Fruit fly (Drosophila melanogaster) whole organism, embryonic: ENCODE results near the gene waw.

ENCODE experiments used
- B-H2 ChIP-seq: fragments of 200-800 bp; sonication (Bioruptor generic); optimal IDR thresholded peaks from 2 replicates; lab custom pipeline; 2018; ENCODE audit warnings: missing biosample characterization, mild to moderate bottlenecking, missing genetic modification characterization
- CG10274 ChIP-seq: fragments of 200-800 bp; sonication (Bioruptor generic); optimal IDR thresholded peaks from 3 replicates; lab custom pipeline; 2017; ENCODE audit warnings: missing biosample characterization, mild to moderate bottlenecking, missing genetic modification characterization
- CG10462 ChIP-seq: fragments of 200-800 bp; sonication (Bioruptor generic); optimal IDR thresholded peaks from 2 replicates; lab custom pipeline; 2016; ENCODE audit warnings: missing biosample characterization, missing genetic modification characterization
- CG10565 ChIP-seq: fragments of 200-800 bp; sonication (Bioruptor generic); optimal IDR thresholded peaks from 3 replicates; lab custom pipeline; 2016; ENCODE audit warnings: missing biosample characterization, mild to moderate bottlenecking, missing genetic modification characterization
- CG11560 ChIP-seq: fragments of 200-800 bp; sonication (Bioruptor generic); IDR thresholded peaks from 3 replicates; pipeline ENCODE4 v1.3.6; 2022; ENCODE audit warnings: missing biosample characterization, missing genetic modification characterization
- CG1647 ChIP-seq: fragments of 200-800 bp; sonication (Bioruptor generic); optimal IDR thresholded peaks from 3 replicates; lab custom pipeline; 2016; ENCODE audit warnings: missing biosample characterization, missing genetic modification characterization
- CG18619 ChIP-seq: fragments of 200-800 bp; sonication (Bioruptor generic); optimal IDR thresholded peaks from 3 replicates; lab custom pipeline; 2017; ENCODE audit warnings: missing biosample characterization, mild to moderate bottlenecking, missing genetic modification characterization
- CG18764 ChIP-seq: fragments of 200-800 bp; sonication (Bioruptor generic); optimal IDR thresholded peaks from 3 replicates; lab custom pipeline; 2016; ENCODE audit warnings: missing biosample characterization, missing genetic modification characterization
- CG2120 ChIP-seq: fragments of 200-800 bp; sonication (Bioruptor generic); optimal IDR thresholded peaks from 3 replicates; lab custom pipeline; 2016; ENCODE audit warnings: missing biosample characterization, missing genetic modification characterization
- CG3163 ChIP-seq: fragments of 200-800 bp; sonication (Bioruptor generic); optimal IDR thresholded peaks from 3 replicates; lab custom pipeline; 2016; ENCODE audit warnings: missing biosample characterization, missing genetic modification characterization
- CG3407 ChIP-seq: fragments of 200-800 bp; sonication (Bioruptor generic); optimal IDR thresholded peaks from 2 replicates; lab custom pipeline; 2018; ENCODE audit warnings: missing biosample characterization, mild to moderate bottlenecking, missing genetic modification characterization
- CG4424 ChIP-seq: fragments of 200-800 bp; sonication (Bioruptor generic); optimal IDR thresholded peaks from 3 replicates; lab custom pipeline; 2016; ENCODE audit warnings: missing biosample characterization, missing genetic modification characterization
- CG4617 ChIP-seq: fragments of 200-800 bp; sonication (Bioruptor generic); optimal IDR thresholded peaks from 3 replicates; lab custom pipeline; 2016; ENCODE audit warnings: missing biosample characterization, missing genetic modification characterization, borderline replicate concordance
- CG4854 ChIP-seq: fragments of 200-800 bp; sonication (Bioruptor generic); optimal IDR thresholded peaks from 2 replicates; lab custom pipeline; 2016; ENCODE audit warnings: missing biosample characterization, missing genetic modification characterization, inconsistent platforms
- CG6272 ChIP-seq: fragments of 200-800 bp; sonication (Bioruptor generic); IDR thresholded peaks from 2 replicates; pipeline ENCODE4 v1.3.6; 2022; ENCODE audit warnings: missing biosample characterization, missing genetic modification characterization
- D ChIP-seq, 2 experiments: fragments of 200-800 bp in 1 of 2; fragments of >200 bp in 1 of 2; sonication (Bioruptor generic) in 1 of 2; optimal IDR thresholded peaks; 2 replicates in 1 of 2; 3 replicates in 1 of 2; lab custom pipeline; 2017; ENCODE audit warnings: mild to moderate bottlenecking in 1 of 2, missing biosample characterization in 1 of 2, missing genetic modification characterization in 1 of 2, missing genetic modification reagents in 1 of 2
- D19B ChIP-seq: fragments of 200-800 bp; sonication (Bioruptor generic); optimal IDR thresholded peaks from 2 replicates; lab custom pipeline; 2017; ENCODE audit warnings: missing biosample characterization, mild to moderate bottlenecking, missing genetic modification characterization
- Dek ChIP-seq: fragments of 200-800 bp; sonication (Bioruptor generic); optimal IDR thresholded peaks from 3 replicates; lab custom pipeline; 2019; ENCODE audit warnings: missing biosample characterization, mild to moderate bottlenecking, missing genetic modification characterization, moderate library complexity
- Drgx ChIP-seq: fragments of 200-800 bp; sonication (Bioruptor generic); IDR thresholded peaks from 2 replicates; pipeline ENCODE4 v1.3.6; 2022; ENCODE audit warnings: missing biosample characterization, missing genetic modification characterization
- Hey ChIP-seq: fragments of 200-800 bp; sonication (Bioruptor generic); optimal IDR thresholded peaks from 3 replicates; lab custom pipeline; 2018; ENCODE audit warnings: missing biosample characterization, mild to moderate bottlenecking, missing genetic modification characterization
- HmgZ ChIP-seq: fragments of 200-800 bp; sonication (Bioruptor generic); optimal IDR thresholded peaks from 2 replicates; lab custom pipeline; 2018; ENCODE audit warnings: missing biosample characterization, mild to moderate bottlenecking, missing genetic modification characterization
- Hsf ChIP-seq: fragments of 200-800 bp; sonication (Bioruptor generic); optimal IDR thresholded peaks from 3 replicates; lab custom pipeline; 2016; ENCODE audit warnings: missing biosample characterization, missing genetic modification characterization
- MTF-1 ChIP-seq: fragments of 200-800 bp; sonication (Bioruptor generic); optimal IDR thresholded peaks from 2 replicates; lab custom pipeline; 2018; ENCODE audit warnings: missing biosample characterization, mild to moderate bottlenecking, missing genetic modification characterization, borderline replicate concordance
- Mrtf ChIP-seq: fragments of 200-800 bp; sonication (Bioruptor generic); IDR thresholded peaks from 3 replicates; pipeline ENCODE4 v1.3.6; 2022; ENCODE audit warnings: missing biosample characterization, missing genetic modification characterization
- Stat92E ChIP-seq, 3 experiments: fragments of >200 bp in 2 of 3; fragments of 200-800 bp in 1 of 3; sonication (Bioruptor generic) in 1 of 3; optimal IDR thresholded peaks; 2 replicates each; lab custom pipeline; 2017 to 2019; ENCODE audit warnings: missing biosample characterization in 3 of 3, missing genetic modification characterization in 3 of 3, mild to moderate bottlenecking in 1 of 3, moderate library complexity in 1 of 3
- TFAM ChIP-seq: fragments of 200-800 bp; sonication (Bioruptor generic); optimal IDR thresholded peaks from 2 replicates; lab custom pipeline; 2017; ENCODE audit warnings: missing biosample characterization, missing genetic modification characterization, inconsistent platforms
- ase ChIP-seq: fragments of 200-800 bp; sonication (Bioruptor generic); IDR thresholded peaks from 3 replicates; pipeline ENCODE4 v1.3.6; 2022; ENCODE audit warnings: missing biosample characterization, missing genetic modification characterization
- br ChIP-seq: fragments of >200 bp; optimal IDR thresholded peaks from 2 replicates; lab custom pipeline; 2017
- btn ChIP-seq: fragments of 200-800 bp; sonication (Bioruptor generic); optimal IDR thresholded peaks from 2 replicates; lab custom pipeline; 2016; ENCODE audit warnings: missing biosample characterization, missing genetic modification characterization
- danr ChIP-seq: fragments of 200-800 bp; sonication (Bioruptor generic); IDR thresholded peaks from 2 replicates; pipeline ENCODE4 v1.3.6; 2022; ENCODE audit warnings: missing biosample characterization, missing genetic modification characterization
- en ChIP-seq: fragments of 200-800 bp; sonication (Bioruptor generic); optimal IDR thresholded peaks from 2 replicates; lab custom pipeline; 2016; ENCODE audit warnings: missing biosample characterization, missing genetic modification characterization
- fru ChIP-seq: fragments of >200 bp; optimal IDR thresholded peaks from 2 replicates; lab custom pipeline; 2017
- her ChIP-seq: fragments of 200-800 bp; sonication (Bioruptor generic); optimal IDR thresholded peaks from 2 replicates; lab custom pipeline; 2016; ENCODE audit warnings: missing biosample characterization, missing genetic modification characterization
- jigr1 ChIP-seq: fragments of 200-800 bp; sonication (Bioruptor generic); IDR thresholded peaks from 3 replicates; pipeline ENCODE4 v1.3.6; 2022; ENCODE audit warnings: missing biosample characterization, missing genetic modification characterization
- kah ChIP-seq: fragments of 200-800 bp; sonication (Bioruptor generic); optimal IDR thresholded peaks from 2 replicates; lab custom pipeline; 2018; ENCODE audit warnings: missing biosample characterization, mild to moderate bottlenecking, missing genetic modification characterization
- kay ChIP-seq: fragments of 200-800 bp; sonication (Bioruptor generic); optimal IDR thresholded peaks from 2 replicates; lab custom pipeline; 2016; ENCODE audit warnings: missing biosample characterization, missing genetic modification characterization
- ken ChIP-seq: fragments of 200-800 bp; sonication (Bioruptor generic); IDR thresholded peaks from 3 replicates; pipeline ENCODE4 v1.3.6; 2022; ENCODE audit warnings: missing biosample characterization, missing genetic modification characterization
- maf-S ChIP-seq: fragments of 200-800 bp; sonication (Bioruptor generic); optimal IDR thresholded peaks from 2 replicates; lab custom pipeline; 2016; ENCODE audit warnings: missing biosample characterization, missing genetic modification characterization
- oc ChIP-seq: fragments of 200-800 bp; sonication (Bioruptor generic); optimal IDR thresholded peaks from 2 replicates; lab custom pipeline; 2018; ENCODE audit warnings: missing biosample characterization, mild to moderate bottlenecking, missing genetic modification characterization, moderate library complexity
- peb ChIP-seq: fragments of 200-800 bp; sonication (Bioruptor generic); IDR thresholded peaks from 2 replicates; pipeline ENCODE4 v1.3.6; 2022; ENCODE audit warnings: missing biosample characterization, missing genetic modification characterization
- ranshi ChIP-seq: fragments of 200-800 bp; sonication (Bioruptor generic); IDR thresholded peaks from 2 replicates; pipeline ENCODE4 v1.3.6; 2022; ENCODE audit warnings: missing biosample characterization, missing genetic modification characterization
- sens ChIP-seq: fragments of 200-800 bp; sonication (Bioruptor generic); peaks from one replicate; lab custom pipeline; 2016; ENCODE audit warnings: missing biosample characterization, missing genetic modification characterization
- sima ChIP-seq: fragments of 200-800 bp; sonication (Bioruptor generic); optimal IDR thresholded peaks from 2 replicates; lab custom pipeline; 2016; ENCODE audit warnings: missing biosample characterization, missing genetic modification characterization
- slbo ChIP-seq: fragments of 200-800 bp; sonication (Bioruptor generic); IDR thresholded peaks from 2 replicates; pipeline ENCODE4 v1.3.6; 2022; ENCODE audit warnings: missing biosample characterization, missing genetic modification characterization
- sob ChIP-seq: fragments of 200-800 bp; sonication (Bioruptor generic); IDR thresholded peaks from 2 replicates; pipeline ENCODE4 v1.3.6; 2022; ENCODE audit warnings: missing biosample characterization, missing genetic modification characterization
- sr ChIP-seq: fragments of 200-800 bp; sonication (Bioruptor generic); IDR thresholded peaks from 3 replicates; pipeline ENCODE4 v1.3.6; 2022; ENCODE audit warnings: missing biosample characterization, missing genetic modification characterization
- tin ChIP-seq: fragments of 200-800 bp; sonication (Bioruptor generic); optimal IDR thresholded peaks from 3 replicates; lab custom pipeline; 2016; ENCODE audit warnings: missing biosample characterization, missing genetic modification characterization
- ttk ChIP-seq: fragments of 200-800 bp; sonication (Bioruptor generic); IDR thresholded peaks from 2 replicates; pipeline ENCODE4 v2.1.2; 2022; ENCODE audit warnings: missing biosample characterization, missing genetic modification characterization
- vnd ChIP-seq: fragments of 200-800 bp; sonication (Bioruptor generic); IDR thresholded peaks from 3 replicates; pipeline ENCODE4 v1.3.6; 2022; ENCODE audit warnings: missing biosample characterization, missing genetic modification characterization; ENCODE audit not compliant: partially characterized antibody
- wek ChIP-seq: fragments of 200-800 bp; sonication (Bioruptor generic); optimal IDR thresholded peaks from 3 replicates; lab custom pipeline; 2018; ENCODE audit warnings: missing biosample characterization, mild to moderate bottlenecking, missing genetic modification characterization, moderate library complexity
- wor ChIP-seq: fragments of 200-800 bp; sonication (Bioruptor generic); IDR thresholded peaks from 2 replicates; pipeline ENCODE4 v1.3.6; 2022; ENCODE audit warnings: missing biosample characterization, missing genetic modification characterization
- z ChIP-seq: fragments of 200-800 bp; sonication (Bioruptor generic); IDR thresholded peaks from 3 replicates; pipeline ENCODE4 v1.3.6; 2022; ENCODE audit warnings: missing biosample characterization, missing genetic modification characterization

The waw gene

DNA sequence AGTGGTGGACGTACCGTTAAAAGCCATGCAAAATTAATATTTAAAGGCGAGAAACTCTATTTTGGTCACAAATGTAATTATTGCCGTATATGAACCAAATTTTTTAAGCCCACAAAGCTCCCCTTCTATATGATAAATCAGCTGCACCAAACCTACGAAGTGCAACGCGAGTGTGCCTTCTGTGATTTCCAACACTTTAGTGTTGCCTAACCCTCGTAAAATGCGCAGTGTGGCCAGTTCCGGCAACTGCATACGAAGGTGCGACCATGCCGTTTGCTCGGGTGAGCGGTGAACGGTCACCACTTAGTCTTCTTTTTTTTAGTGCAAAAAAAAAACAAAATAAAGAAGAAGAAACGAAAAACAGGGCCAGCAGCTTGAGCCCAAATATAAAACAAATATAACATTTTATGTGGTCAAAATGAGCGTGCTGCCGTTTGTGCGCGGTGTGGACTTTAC, 23.3 kb upstream of the waw start, which contains the start of the genes tty and fliI (continued):
- peak; percentile 89 for TF ChIP-seq Mrtf (GFP tag; lab: Robert Waterston, UW)
- TF ChIP-seq Drgx (GFP tag; lab: Robert Waterston, UW), result peak; percentile 92
- peak; percentile 97 for TF ChIP-seq sens
- TF ChIP-seq CG3407 (GFP tag; lab: Kevin White, UChicago), result peak; percentile 66
- TF ChIP-seq CG18619 (GFP tag; lab: Kevin White, UChicago), result peak; percentile 67
- peak; percentile 65 for TF ChIP-seq CG4424
- TF ChIP-seq CG2120 (GFP tag; lab: Kevin White, UChicago), result peak; percentile 92
- no peak for TF ChIP-seq D (optimal IDR thresholded peaks at IDR 0.05; lab: Kevin White, UChicago)
- TF ChIP-seq D (GFP tag; optimal IDR thresholded peaks at IDR 0.05; lab: Kevin White, UChicago), result peak; percentile 48
- TF ChIP-seq CG10565, result peak; percentile 8
- peak; percentile 72 for TF ChIP-seq CG4854
- no peak for TF ChIP-seq br (lab: Kevin White, UChicago)
- TF ChIP-seq CG11560 (tag; lab: Robert Waterston, UW), result peak; percentile 75; the same call in 2 of the 3 replicates
- TF ChIP-seq kay (GFP tag; lab: Kevin White, UChicago), result peak; percentile 50
- peak; percentile 89 for TF ChIP-seq Hsf
- TF ChIP-seq fru (lab: Kevin White, UChicago), result no peak
- peak; percentile 66 for TF ChIP-seq CG10462 (GFP tag; lab: Kevin White, UChicago)
- peak; percentile 74 for TF ChIP-seq tin (GFP tag; lab: Kevin White, UChicago)
- TF ChIP-seq D19B (GFP tag; lab: Kevin White, UChicago), result peak; percentile 66
- TF ChIP-seq B-H2, result peak; percentile 39
- TF ChIP-seq z (GFP tag; lab: Robert Waterston, UW), result 0 out of 3 replicates have a peak, but pooled peaks have one; percentile 28
- TF ChIP-seq slbo (GFP tag; lab: Robert Waterston, UW), result peak; percentile 95
- peak; percentile 76 for TF ChIP-seq peb (GFP tag; lab: Robert Waterston, UW)
- TF ChIP-seq CG10274 (GFP tag; lab: Kevin White, UChicago), result peak; percentile 26
- peak; percentile 6 for TF ChIP-seq kah
- peak in 1 of 3 experiments; percentile 43 for TF ChIP-seq Stat92E (GFP tag; optimal IDR thresholded peaks at IDR 0.05; lab: Kevin White, UChicago)
- TF ChIP-seq maf-S (GFP tag; lab: Kevin White, UChicago), result peak; percentile 81
- peak; percentile 68 for TF ChIP-seq CG18764 (GFP tag; lab: Kevin White, UChicago)
- TF ChIP-seq sima, result peak; percentile 21
- peak; percentile 78 for TF ChIP-seq Dek (tag; lab: Kevin White, UChicago)
- peak; percentile 90 for TF ChIP-seq ken
- TF ChIP-seq her, result peak; percentile 75
- peak; percentile 89 for TF ChIP-seq sob (GFP tag; lab: Robert Waterston, UW)
- peak; percentile 63 for TF ChIP-seq CG4617
- peak; percentile 88 for TF ChIP-seq ttk (GFP tag; lab: Robert Waterston, UW)
- TF ChIP-seq vnd (GFP tag; lab: Robert Waterston, UW), result peak; percentile 39; the same call in 2 of the 3 replicates
- TF ChIP-seq oc (tag; lab: Kevin White, UChicago), result peak; percentile 66
- peak; percentile 78; the same call in 2 of the 3 replicates for TF ChIP-seq jigr1 (GFP tag; lab: Robert Waterston, UW)
- TF ChIP-seq wor (GFP tag; lab: Robert Waterston, UW), result peak; percentile 81
- TF ChIP-seq ase (GFP tag; lab: Robert Waterston, UW), result peak; percentile 90
- TF ChIP-seq ranshi (GFP tag; lab: Robert Waterston, UW), result peak; percentile 91
- TF ChIP-seq wek, result peak; percentile 33
- TF ChIP-seq Hey (tag; lab: Kevin White, UChicago), result no peak
- TF ChIP-seq HmgZ (tag; lab: Kevin White, UChicago), result peak; percentile 81
- peak; percentile 60; the same call in 1 of the 2 replicates for TF ChIP-seq danr
- TF ChIP-seq btn (GFP tag; lab: Kevin White, UChicago), result peak; percentile 67
- TF ChIP-seq CG3163 (GFP tag; lab: Kevin White, UChicago), result peak; percentile 52
- TF ChIP-seq sr (GFP tag; lab: Robert Waterston, UW), result peak; percentile 52; the same call in 1 of the 3 replicates
- peak; percentile 72 for TF ChIP-seq CG1647 (GFP tag; lab: Kevin White, UChicago)
- no peak for TF ChIP-seq TFAM (GFP tag; lab: Kevin White, UChicago)
- TF ChIP-seq CG6272 (GFP tag; lab: Robert Waterston, UW), result peak; percentile 89
- no peak for TF ChIP-seq MTF-1 (GFP tag; lab: Kevin White, UChicago)
- TF ChIP-seq en, result peak; percentile 50
